Worm (Caenorhabditis elegans): ENCODE data around the gene Y82E9BR.14.

- TF ChIP-seq dao-5 (tag; optimal IDR thresholded peaks at IDR 0.05) (no peak), him-1 (tag; optimal IDR thresholded peaks at IDR 0.05) (no peak), W03F9.2 (tag; optimal IDR thresholded peaks at IDR 0.05) (no peak)
Measured at ce11 chrIII:1372563-1372962, 41.4 kb downstream of the Y82E9BR.14 start.

Measured in whole organism, L4/young adult.